Fruit fly (Drosophila melanogaster): ENCODE data around the gene bbg.

DNA sequence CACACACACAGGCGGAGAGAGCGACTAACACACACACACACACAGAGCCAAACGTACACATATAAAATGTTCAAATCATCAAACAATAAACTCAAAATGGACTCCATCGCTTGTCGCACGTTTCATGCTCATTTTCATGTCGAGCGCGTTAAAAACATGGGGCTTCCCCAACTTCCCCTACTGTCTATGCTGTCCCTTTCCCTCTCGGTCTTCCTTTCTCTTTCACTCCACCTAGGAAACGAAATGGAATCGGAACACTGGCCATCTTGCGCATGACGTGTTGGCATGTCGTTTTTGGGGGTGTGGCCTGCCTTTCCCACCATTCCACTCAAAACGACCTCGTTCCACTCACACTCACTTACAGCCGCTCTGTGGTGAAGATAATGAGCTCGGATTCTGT, 42.8 kb upstream of the bbg start:
- TF ChIP-seq EcR (GFP tag; optimal IDR thresholded peaks at IDR 0.05) (no peak), usp (GFP tag; optimal IDR thresholded peaks at IDR 0.05) (no peak)

Data from whole organism.